Fruit fly (Drosophila melanogaster) whole organism, embryonic: ENCODE measurements around the gene CycB3.

Source experiments
- Awh ChIP-seq: fragments of 200-800 bp; sonication (Bioruptor generic); IDR thresholded peaks from 2 replicates; pipeline ENCODE4, ENCODE4 v1.3.6; 2022; ENCODE audit warnings: missing biosample characterization, missing genetic modification characterization
- Bdp1 ChIP-seq: fragments of 200-800 bp; sonication (Bioruptor generic); optimal IDR thresholded peaks from 3 replicates; lab custom pipeline; 2016; ENCODE audit warnings: missing biosample characterization, missing genetic modification characterization
- Bteb2 ChIP-seq: fragments of 200-800 bp; sonication (Bioruptor generic); optimal IDR thresholded peaks from 2 replicates; lab custom pipeline; 2016; ENCODE audit warnings: missing biosample characterization, missing genetic modification characterization
- CG12299 ChIP-seq: fragments of 200-800 bp; sonication (Bioruptor generic); optimal IDR thresholded peaks from 2 replicates; lab custom pipeline; 2018; ENCODE audit warnings: missing biosample characterization, mild to moderate bottlenecking, missing genetic modification characterization
- CG12659 ChIP-seq: fragments of 200-800 bp; sonication (Bioruptor generic); optimal IDR thresholded peaks from 3 replicates; lab custom pipeline; 2017; ENCODE audit warnings: mild to moderate bottlenecking, missing biosample characterization, missing genetic modification reagents, missing genetic modification characterization
- CG14710 ChIP-seq: fragments of 200-800 bp; sonication (Bioruptor generic); optimal IDR thresholded peaks from 3 replicates; lab custom pipeline; 2019; ENCODE audit warnings: missing biosample characterization, mild to moderate bottlenecking, missing genetic modification characterization, moderate library complexity
- CG15514 ChIP-seq: fragments of 200-800 bp; sonication (Bioruptor generic); optimal IDR thresholded peaks from 3 replicates; lab custom pipeline; 2017; ENCODE audit warnings: missing biosample characterization, missing genetic modification characterization, mild to moderate bottlenecking, moderate library complexity, missing genetic modification reagents
- CG1603 ChIP-seq: fragments of 200-800 bp; sonication (Bioruptor generic); optimal IDR thresholded peaks from 2 replicates; lab custom pipeline; 2019; ENCODE audit warnings: missing biosample characterization, mild to moderate bottlenecking, missing genetic modification characterization, moderate library complexity
- CG16779 ChIP-seq: fragments of 200-800 bp; sonication (Bioruptor generic); IDR thresholded peaks from 2 replicates; pipeline ENCODE4 v1.3.6; 2022; ENCODE audit warnings: missing biosample characterization, missing genetic modification characterization
- CG18619 ChIP-seq: fragments of 200-800 bp; sonication (Bioruptor generic); optimal IDR thresholded peaks from 3 replicates; lab custom pipeline; 2017; ENCODE audit warnings: missing biosample characterization, mild to moderate bottlenecking, missing genetic modification characterization
- CG2120 ChIP-seq: fragments of 200-800 bp; sonication (Bioruptor generic); optimal IDR thresholded peaks from 3 replicates; lab custom pipeline; 2016; ENCODE audit warnings: missing biosample characterization, missing genetic modification characterization
- CG31441 ChIP-seq: fragments of 200-800 bp; sonication (Bioruptor generic); IDR thresholded peaks from 2 replicates; pipeline ENCODE4 v1.3.6; 2022; ENCODE audit warnings: missing biosample characterization, missing genetic modification characterization
- CG34224 ChIP-seq: fragments of 200-800 bp; sonication (Bioruptor generic); IDR thresholded peaks from 3 replicates; pipeline ENCODE4 v1.3.6; 2022; ENCODE audit warnings: missing biosample characterization, missing genetic modification characterization; ENCODE audit not compliant: partially characterized antibody
- CG4282 ChIP-seq: fragments of 200-800 bp; sonication (Bioruptor generic); optimal IDR thresholded peaks from 2 replicates; lab custom pipeline; 2016; ENCODE audit warnings: missing biosample characterization, missing genetic modification characterization
- CG4328 ChIP-seq: fragments of 200-800 bp; sonication (Bioruptor generic); optimal IDR thresholded peaks from 3 replicates; lab custom pipeline; 2017; ENCODE audit warnings: missing biosample characterization, missing genetic modification reagents, missing genetic modification characterization
- CG7357 ChIP-seq: fragments of 200-800 bp; sonication (Bioruptor generic); IDR thresholded peaks from 3 replicates; pipeline ENCODE4 v1.3.6; 2022; ENCODE audit warnings: missing biosample characterization, missing genetic modification characterization
- CG7556 ChIP-seq: fragments of 200-800 bp; sonication (Bioruptor generic); optimal IDR thresholded peaks from 2 replicates; lab custom pipeline; 2017; ENCODE audit warnings: missing biosample characterization, mild to moderate bottlenecking, missing genetic modification characterization
- CG7786 ChIP-seq: fragments of 200-800 bp; sonication (Bioruptor generic); optimal IDR thresholded peaks from 2 replicates; lab custom pipeline; 2016; ENCODE audit warnings: missing biosample characterization, missing genetic modification characterization
- CG9609 ChIP-seq: fragments of 200-800 bp; sonication (Bioruptor generic); optimal IDR thresholded peaks from 3 replicates; lab custom pipeline; 2016; ENCODE audit warnings: missing biosample characterization, missing genetic modification characterization
- Dip3 ChIP-seq: fragments of 200-800 bp; sonication (Bioruptor generic); optimal IDR thresholded peaks from 3 replicates; lab custom pipeline; 2016; ENCODE audit warnings: missing biosample characterization, missing genetic modification characterization
- Gug ChIP-seq: fragments of 200-800 bp; sonication (Bioruptor generic); IDR thresholded peaks from 4 replicates; pipeline ENCODE4 v1.3.6; 2022; ENCODE audit warnings: missing biosample characterization, missing genetic modification characterization
- Hey ChIP-seq: fragments of 200-800 bp; sonication (Bioruptor generic); optimal IDR thresholded peaks from 3 replicates; lab custom pipeline; 2018; ENCODE audit warnings: missing biosample characterization, mild to moderate bottlenecking, missing genetic modification characterization
- Hmx ChIP-seq: fragments of 200-800 bp; sonication (Bioruptor generic); optimal IDR thresholded peaks from 2 replicates; lab custom pipeline; 2016; ENCODE audit warnings: missing biosample characterization, missing genetic modification characterization
- MESR4 ChIP-seq: fragments of 200-800 bp; sonication (Bioruptor generic); optimal IDR thresholded peaks from 2 replicates; lab custom pipeline; 2018; ENCODE audit warnings: missing biosample characterization, mild to moderate bottlenecking, missing genetic modification characterization, moderate library complexity
- NC2β ChIP-seq: fragments of 200-800 bp; sonication (Bioruptor generic); optimal IDR thresholded peaks from 2 replicates; lab custom pipeline; 2016; ENCODE audit warnings: missing biosample characterization, missing genetic modification characterization
- Rfx ChIP-seq: fragments of 200-800 bp; sonication (Bioruptor generic); IDR thresholded peaks from 2 replicates; pipeline ENCODE4 v1.3.6; 2022; ENCODE audit warnings: missing biosample characterization, missing genetic modification characterization
- Six4 ChIP-seq: fragments of 200-800 bp; sonication (Bioruptor generic); optimal IDR thresholded peaks from 2 replicates; lab custom pipeline; 2016; ENCODE audit warnings: missing biosample characterization, missing genetic modification characterization
- Trl ChIP-seq, 3 experiments: fragments of >200 bp in 2 of 3; fragments of 200-800 bp in 1 of 3; sonication (Bioruptor generic) in 1 of 3; optimal IDR thresholded peaks; 2 replicates in 1 of 3; 3 replicates in 2 of 3; lab custom pipeline; 2016 to 2017; ENCODE audit warnings: missing biosample characterization in 1 of 3, missing genetic modification characterization in 1 of 3
- Usf ChIP-seq: fragments of 200-800 bp; sonication (Bioruptor generic); optimal IDR thresholded peaks from 2 replicates; lab custom pipeline; 2017; ENCODE audit warnings: missing genotype, missing biosample characterization, missing genetic modification characterization
- ac ChIP-seq: fragments of 200-800 bp; sonication (Bioruptor generic); optimal IDR thresholded peaks from 3 replicates; lab custom pipeline; 2017; ENCODE audit warnings: missing biosample characterization, mild to moderate bottlenecking, missing genetic modification characterization
- ase ChIP-seq: fragments of 200-800 bp; sonication (Bioruptor generic); IDR thresholded peaks from 3 replicates; pipeline ENCODE4 v1.3.6; 2022; ENCODE audit warnings: missing biosample characterization, missing genetic modification characterization
- cad ChIP-seq: fragments of >200 bp; optimal IDR thresholded peaks from 2 replicates; lab custom pipeline; 2017; ENCODE audit warnings: missing biosample characterization, missing genetic modification characterization
- caup ChIP-seq: fragments of 200-800 bp; sonication (Bioruptor generic); optimal IDR thresholded peaks from 3 replicates; lab custom pipeline; 2017; ENCODE audit warnings: missing biosample characterization, mild to moderate bottlenecking, missing genetic modification characterization, moderate library complexity; ENCODE audit not compliant: severe bottlenecking
- dpn ChIP-seq, 2 experiments: fragments of 200-800 bp; sonication (Bioruptor generic); optimal IDR thresholded peaks; 3 replicates each; lab custom pipeline; 2016; ENCODE audit warnings: missing biosample characterization in 2 of 2, missing genetic modification characterization in 2 of 2
- ftz-f1 ChIP-seq: fragments of 200-800 bp; sonication (Bioruptor generic); optimal IDR thresholded peaks from 2 replicates; lab custom pipeline; 2016; ENCODE audit warnings: missing biosample characterization, missing genetic modification characterization
- fu2 ChIP-seq: fragments of 200-800 bp; sonication (Bioruptor generic); optimal IDR thresholded peaks from 2 replicates; lab custom pipeline; 2016; ENCODE audit warnings: missing biosample characterization, missing genetic modification characterization
- h ChIP-seq: fragments of >200 bp; optimal IDR thresholded peaks from 2 replicates; lab custom pipeline; 2017
- kay ChIP-seq: fragments of 200-800 bp; sonication (Bioruptor generic); optimal IDR thresholded peaks from 2 replicates; lab custom pipeline; 2016; ENCODE audit warnings: missing biosample characterization, missing genetic modification characterization
- ken ChIP-seq: fragments of 200-800 bp; sonication (Bioruptor generic); IDR thresholded peaks from 3 replicates; pipeline ENCODE4 v1.3.6; 2022; ENCODE audit warnings: missing biosample characterization, missing genetic modification characterization
- lov ChIP-seq, 2 experiments: fragments of 200-800 bp in 1 of 2; fragments of >200 bp in 1 of 2; sonication (Bioruptor generic) in 1 of 2; IDR thresholded peaks in 1 of 2; optimal IDR thresholded peaks in 1 of 2; 2 replicates in 1 of 2; 3 replicates in 1 of 2; pipeline versions ENCODE4 v1.3.6 to Lab custom; 2017 to 2022; ENCODE audit warnings: missing biosample characterization in 1 of 2, missing genetic modification characterization in 1 of 2
- luna ChIP-seq: fragments of 200-800 bp; sonication (Bioruptor generic); optimal IDR thresholded peaks from 2 replicates; lab custom pipeline; 2016; ENCODE audit warnings: missing biosample characterization, missing genetic modification characterization
- mirr ChIP-seq: fragments of 200-800 bp; sonication (Bioruptor generic); optimal IDR thresholded peaks from 3 replicates; lab custom pipeline; 2018; ENCODE audit warnings: missing biosample characterization, mild to moderate bottlenecking, missing genetic modification characterization
- mld ChIP-seq: fragments of 200-800 bp; sonication (Bioruptor generic); IDR thresholded peaks from 3 replicates; pipeline ENCODE4 v1.3.6; 2022; ENCODE audit warnings: missing biosample characterization, missing genetic modification characterization; ENCODE audit not compliant: partially characterized antibody
- peb ChIP-seq: fragments of 200-800 bp; sonication (Bioruptor generic); IDR thresholded peaks from 2 replicates; pipeline ENCODE4 v1.3.6; 2022; ENCODE audit warnings: missing biosample characterization, missing genetic modification characterization
- pum ChIP-seq: fragments of 200-800 bp; sonication (Bioruptor generic); optimal IDR thresholded peaks from 2 replicates; lab custom pipeline; 2016; ENCODE audit warnings: missing biosample characterization, missing genetic modification characterization
- stwl ChIP-seq: fragments of 200-800 bp; sonication (Bioruptor generic); optimal IDR thresholded peaks from 3 replicates; lab custom pipeline; 2018; ENCODE audit warnings: missing biosample characterization, mild to moderate bottlenecking, missing genetic modification characterization, moderate library complexity
- tna ChIP-seq: fragments of 200-800 bp; sonication (Bioruptor generic); IDR thresholded peaks from 2 replicates; pipeline ENCODE4 v1.3.6; 2022; ENCODE audit warnings: missing biosample characterization, missing genetic modification characterization; ENCODE audit not compliant: partially characterized antibody
- tx ChIP-seq: fragments of 200-800 bp; sonication (Bioruptor generic); optimal IDR thresholded peaks from 2 replicates; lab custom pipeline; 2016; ENCODE audit warnings: missing biosample characterization, missing genetic modification characterization
- zen ChIP-seq: fragments of 200-800 bp; sonication (Bioruptor generic); optimal IDR thresholded peaks from 3 replicates; lab custom pipeline; 2018; ENCODE audit warnings: missing biosample characterization, mild to moderate bottlenecking, missing genetic modification characterization, moderate library complexity
- zen2 ChIP-seq: fragments of 200-800 bp; sonication (Bioruptor generic); IDR thresholded peaks from 3 replicates; pipeline ENCODE4 v1.3.6; 2022; ENCODE audit warnings: missing biosample characterization, missing genetic modification characterization; ENCODE audit not compliant: partially characterized antibody

Gene CycB3

dm6 chr3R:24864719-24865400 lies 5.8 kb downstream of the CycB3 start, which contains the start of the genes Srg1 and Elal (continued):
- peak in 1 of 2 experiments; percentile 13 for TF ChIP-seq dpn (GFP tag; optimal IDR thresholded peaks at IDR 0.05; lab: Kevin White, UChicago)
- TF ChIP-seq CG1603 (tag; lab: Kevin White, UChicago) = no peak
- TF ChIP-seq lov (optimal IDR thresholded peaks at IDR 0.05; lab: Kevin White, UChicago) = no peak
- no peak for TF ChIP-seq lov (GFP tag; IDR thresholded peaks at IDR 0.05; lab: Robert Waterston, UW)
- no peak for TF ChIP-seq Six4 (GFP tag; lab: Kevin White, UChicago)
- no peak for TF ChIP-seq pum
- TF ChIP-seq ac = no peak
- no peak for TF ChIP-seq Gug (GFP tag; lab: Robert Waterston, UW)
- TF ChIP-seq CG14710 (tag; lab: Kevin White, UChicago) = no peak
- TF ChIP-seq h (lab: Kevin White, UChicago) = no peak
- no peak for TF ChIP-seq ftz-f1 (GFP tag; lab: Kevin White, UChicago)
- TF ChIP-seq peb = no peak
- TF ChIP-seq CG7786 = no peak
- TF ChIP-seq Trl (optimal IDR thresholded peaks at IDR 0.05; lab: Kevin White, UChicago) = no peak
- no peak for TF ChIP-seq Trl (GFP tag; optimal IDR thresholded peaks at IDR 0.05; lab: Kevin White, UChicago)
- TF ChIP-seq stwl = no peak
- TF ChIP-seq Dip3 (GFP tag; lab: Kevin White, UChicago) = no peak
- TF ChIP-seq tna (GFP tag; lab: Robert Waterston, UW) = no peak
- TF ChIP-seq cad (GFP tag; lab: Kevin White, UChicago) = no peak
- TF ChIP-seq Rfx = peak; percentile 44; the same call in 1 of the 2 replicates
- TF ChIP-seq Awh (GFP tag; lab: Robert Waterston, UW) = no peak
- TF ChIP-seq NC2β (GFP tag; lab: Kevin White, UChicago) = no peak
- peak; percentile 33 for TF ChIP-seq CG7556 (GFP tag; lab: Kevin White, UChicago)
- TF ChIP-seq CG15514 (GFP tag; lab: Kevin White, UChicago) = no peak
- no peak for TF ChIP-seq fu2 (GFP tag; lab: Kevin White, UChicago)
- no peak for TF ChIP-seq CG12659 (GFP tag; lab: Kevin White, UChicago)
- no peak for TF ChIP-seq Hey
- no peak for TF ChIP-seq tx (GFP tag; lab: Kevin White, UChicago)
- TF ChIP-seq mirr (GFP tag; lab: Kevin White, UChicago) = no peak
- TF ChIP-seq CG4328 (GFP tag; lab: Kevin White, UChicago) = no peak
- TF ChIP-seq zen = peak; percentile 25
- TF ChIP-seq MESR4 (GFP tag; lab: Kevin White, UChicago) = no peak
- TF ChIP-seq ken (GFP tag; lab: Robert Waterston, UW) = no peak
- no peak for TF ChIP-seq CG34224 (GFP tag; lab: Robert Waterston, UW)
- no peak for TF ChIP-seq ase (GFP tag; lab: Robert Waterston, UW)
- TF ChIP-seq Bteb2 = no peak
- TF ChIP-seq Bdp1 = no peak
- TF ChIP-seq CG31441 (GFP tag; lab: Robert Waterston, UW) = no peak
- no peak for TF ChIP-seq zen2
- TF ChIP-seq CG4282 (GFP tag; lab: Kevin White, UChicago) = no peak
- no peak for TF ChIP-seq kay (GFP tag; lab: Kevin White, UChicago)
- peak; percentile 25 for TF ChIP-seq CG2120 (GFP tag; lab: Kevin White, UChicago)
- TF ChIP-seq CG12299 (tag; lab: Kevin White, UChicago) = no peak
- no peak for TF ChIP-seq CG18619 (GFP tag; lab: Kevin White, UChicago)
- TF ChIP-seq CG16779 (GFP tag; lab: Robert Waterston, UW) = no peak
- no peak for TF ChIP-seq caup
- no peak for TF ChIP-seq CG9609 (GFP tag; lab: Kevin White, UChicago)
- no peak for TF ChIP-seq Usf (GFP tag; lab: Kevin White, UChicago)
- no peak for TF ChIP-seq CG7357 (GFP tag; lab: Robert Waterston, UW)
- TF ChIP-seq luna (GFP tag; lab: Kevin White, UChicago) = no peak
- TF ChIP-seq Hmx = no peak
- no peak for TF ChIP-seq mld (GFP tag; lab: Robert Waterston, UW)
